Worm (Caenorhabditis elegans): ENCODE measurements around the gene ncx-2.

DNA sequence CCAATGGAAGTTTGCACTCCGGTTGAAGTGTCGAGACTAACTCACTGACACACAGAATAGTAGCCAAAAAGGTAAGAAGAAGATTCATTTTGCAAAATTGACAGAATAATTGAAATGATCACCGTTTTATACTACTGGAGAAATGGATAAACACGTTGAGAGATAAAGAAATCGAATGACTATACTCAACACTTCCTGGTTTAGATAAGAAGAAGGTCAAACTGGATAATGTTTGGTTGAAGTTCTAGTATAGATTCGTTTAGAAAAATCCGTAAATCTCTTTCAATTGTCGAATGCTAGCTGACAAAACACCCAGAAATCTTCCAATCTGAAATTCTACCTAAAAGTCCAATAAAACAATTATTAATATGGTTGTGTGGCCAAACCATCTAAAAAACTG is 16.2 kb upstream of the ncx-2 start, which contains the start of gene Y49G5A.1:
- TF ChIP-seq mep-1 (tag; optimal IDR thresholded peaks at IDR 0.05) (no peak), ceh-82 (tag; optimal IDR thresholded peaks at IDR 0.05) (no peak), hif-1 (tag; optimal IDR thresholded peaks at IDR 0.05) (no peak), nhr-111 (GFP tag; optimal IDR thresholded peaks at IDR 0.05) (no peak), T20F7.1 (GFP tag; optimal IDR thresholded peaks at IDR 0.05) (no peak), nhr-11 (tag; optimal IDR thresholded peaks at IDR 0.05) (no peak), lsy-2 (tag; optimal IDR thresholded peaks at IDR 0.05) (no peak), nhr-6 (tag; optimal IDR thresholded peaks at IDR 0.05) (no peak), dmd-9 (GFP tag; IDR thresholded peaks at IDR 0.05) (no peak), zag-1 (tag; optimal IDR thresholded peaks at IDR 0.05) (no peak), snpc-4 (tag; optimal IDR thresholded peaks at IDR 0.05) (no peak), F26F4.8 (GFP tag; conservative IDR thresholded peaks at IDR 0.05) (no peak), lin-1 (GFP tag; IDR thresholded peaks at IDR 0.05) (no peak)
